Worm (Caenorhabditis elegans) whole organism, young adult: ENCODE results near the gene T04F3.3.

Source experiments
- nhr-90 ChIP-seq: sonication (generic microtip); optimal IDR thresholded peaks from 2 replicates; lab custom pipeline; 2016; ENCODE audit warnings: missing genotype, mild to moderate bottlenecking, missing genetic modification characterization, missing compliant biosample characterization
- ztf-26 ChIP-seq: sonication (generic microtip); optimal IDR thresholded peaks from 2 replicates; lab custom pipeline; 2017; ENCODE audit warnings: missing genetic modification characterization, missing compliant biosample characterization

DNA sequence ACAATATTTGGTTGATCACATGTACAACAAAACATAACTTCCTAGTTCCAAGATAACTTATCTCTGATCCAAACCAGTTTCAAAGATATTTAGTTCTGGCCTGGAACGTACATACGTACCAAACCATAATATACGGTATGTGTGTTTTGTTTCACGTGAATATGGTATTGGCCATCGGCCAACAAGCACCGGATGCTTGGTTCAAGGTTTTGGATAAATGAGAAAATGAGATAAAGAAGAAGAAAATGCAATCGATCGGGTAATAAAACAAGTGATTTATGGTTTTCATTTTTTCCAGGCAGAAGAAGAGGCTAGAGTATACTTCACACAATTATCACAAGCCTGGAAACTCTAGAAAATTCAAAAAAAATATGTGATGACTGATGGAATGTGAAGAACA, 36.6 kb downstream of the T04F3.3 start:
- TF ChIP-seq nhr-90 (tag; lab: Kevin White, UChicago): no peak
- no peak for TF ChIP-seq ztf-26
